Fruit fly (Drosophila melanogaster): ENCODE results near the gene CG4045.

- TF ChIP-seq Sox102F (GFP tag; optimal IDR thresholded peaks at IDR 0.05) (peak; percentile 17), OdsH (GFP tag; optimal IDR thresholded peaks at IDR 0.05) (peak; percentile 23), CG16779 (tag; optimal IDR thresholded peaks at IDR 0.05) (peak; percentile 96)
Measured at dm6 chrX:2094072-2094761, 18.5 kb upstream of the CG4045 start, which contains the start of gene csw.

Data from whole organism, prepupa.